Worm (Caenorhabditis elegans): Measurements from ENCODE around the gene col-89.

- no peak for TF ChIP-seq madf-6 (GFP tag; IDR thresholded peaks at IDR 0.05)
- TF ChIP-seq B0019.2 (GFP tag; conservative IDR thresholded peaks at IDR 0.05), result no peak
- no peak for TF ChIP-seq ceh-40 (GFP tag; IDR thresholded peaks at IDR 0.05)
These were observed 8.0 kb upstream of the col-89 start, which contains the start of gene ras-2 for ce11 chrIII:4739975-4740374.
